Worm (Caenorhabditis elegans) whole organism, young adult: Measurements from ENCODE around the gene ZK550.6.
A peak's percentile ranks its signal among the peaks of the same experiment; 100 is the strongest.

Source experiments
- atf-7 ChIP-seq: sonication (generic microtip); optimal IDR thresholded peaks from 2 replicates; lab custom pipeline; 2017; ENCODE audit warnings: mild to moderate bottlenecking, missing genetic modification characterization, missing compliant biosample characterization
- attf-5 ChIP-seq: fragments of 200-800 bp; sonication (Bioruptor generic); optimal IDR thresholded peaks from 2 replicates; lab custom pipeline; 2018; ENCODE audit warnings: mild to moderate bottlenecking, missing genetic modification characterization, missing compliant biosample characterization
- ceh-91 ChIP-seq: fragments of 200-800 bp; sonication (Bioruptor generic); IDR thresholded peaks from 2 replicates; pipeline ENCODE4 v1.3.6; 2022; ENCODE audit warnings: missing genetic modification reagents, missing genetic modification characterization, missing compliant biosample characterization
- lin-26 ChIP-seq: fragments of 200-800 bp; sonication (Bioruptor generic); IDR thresholded peaks from 2 replicates; pipeline ENCODE4 v1.3.6; 2022; ENCODE audit warnings: missing genetic modification reagents, missing genetic modification characterization, missing compliant biosample characterization
- sdz-38 ChIP-seq: sonication (generic microtip); optimal IDR thresholded peaks from 2 replicates; lab custom pipeline; 2016; ENCODE audit warnings: missing genotype, missing genetic modification characterization, missing compliant biosample characterization
- sea-2 ChIP-seq: fragments of 200-800 bp; sonication (Bioruptor generic); IDR thresholded peaks from 2 replicates; pipeline ENCODE4 v1.3.6; 2022; ENCODE audit warnings: missing genetic modification characterization, missing compliant biosample characterization
- snpc-4 ChIP-seq, 5 experiments: fragments of 150-350 bp in 1 of 5; sonication (generic microtip) in 4 of 5; optimal IDR thresholded peaks; 2 replicates each; lab custom pipeline; 2014 to 2018; ENCODE audit warnings: missing genetic modification characterization in 5 of 5, missing biosample characterization in 3 of 5, antibody characterized with exemption in 2 of 5, mild to moderate bottlenecking in 2 of 5, missing compliant biosample characterization in 2 of 5, missing genotype in 2 of 5, moderate library complexity in 2 of 5, missing genetic modification reagents in 1 of 5
- somi-1 ChIP-seq: fragments of 200-800 bp; sonication (Bioruptor generic); optimal IDR thresholded peaks from 2 replicates; lab custom pipeline; 2018; ENCODE audit warnings: mild to moderate bottlenecking, missing genetic modification characterization, missing compliant biosample characterization
- unc-62 ChIP-seq: fragments of 150-350 bp; optimal IDR thresholded peaks from 2 replicates; lab custom pipeline; 2014; ENCODE audit warnings: missing biosample characterization, missing genetic modification reagents, missing genetic modification characterization
- ztf-22 ChIP-seq: fragments of 200-800 bp; sonication (Bioruptor generic); optimal IDR thresholded peaks from 2 replicates; lab custom pipeline; 2018; ENCODE audit warnings: mild to moderate bottlenecking, missing genetic modification characterization, moderate library complexity, missing compliant biosample characterization

ce11 chrIV:17245200-17245599, 17.1 kb downstream of the ZK550.6 start, which contains the start of gene ZK550.2:
- TF ChIP-seq attf-5 (GFP tag; lab: Kevin White, UChicago) (peak; percentile 21), somi-1 (GFP tag; lab: Kevin White, UChicago) (no peak), lin-26 (no peak), ztf-22 (GFP tag; lab: Kevin White, UChicago) (peak; percentile 63), unc-62 (GFP tag; lab: Kevin White, UChicago) (peak; percentile 56), atf-7 (tag; lab: Kevin White, UChicago) (peak; percentile 45), sea-2 (GFP tag; lab: Robert Waterston, UW) (no peak), ceh-91 (GFP tag; lab: Robert Waterston, UW) (no peak), snpc-4 (GFP tag; optimal IDR thresholded peaks at IDR 0.05; lab: Kevin White, UChicago) (no peak), snpc-4 (tag; optimal IDR thresholded peaks at IDR 0.05; lab: Kevin White, UChicago) (no peak), sdz-38 (tag; lab: Kevin White, UChicago) (no peak)
